Fruit fly (Drosophila melanogaster) whole organism: Measurements from ENCODE around the gene Obp19a.

Experiments
- CG8478 ChIP-seq: fragments of >200 bp; optimal IDR thresholded peaks from 2 replicates; lab custom pipeline; 2018; ENCODE audit warnings: inconsistent platforms
- Dll ChIP-seq: fragments of >200 bp; optimal IDR thresholded peaks from 2 replicates; lab custom pipeline; 2017
- EcR ChIP-seq, 2 experiments: fragments of >200 bp; optimal IDR thresholded peaks; 2 replicates each; lab custom pipeline; 2017; ENCODE audit warnings: missing biosample characterization in 2 of 2, missing genetic modification characterization in 2 of 2, missing genetic modification reagents in 2 of 2
- pan ChIP-seq: fragments of >200 bp; optimal IDR thresholded peaks from 2 replicates; lab custom pipeline; 2017
- psq ChIP-seq: fragments of >200 bp; optimal IDR thresholded peaks from 2 replicates; lab custom pipeline; 2017
- usp ChIP-seq: fragments of >200 bp; optimal IDR thresholded peaks from 2 replicates; lab custom pipeline; 2017; ENCODE audit warnings: missing biosample characterization, missing genetic modification characterization, mixed read lengths

The Obp19a gene

DNA sequence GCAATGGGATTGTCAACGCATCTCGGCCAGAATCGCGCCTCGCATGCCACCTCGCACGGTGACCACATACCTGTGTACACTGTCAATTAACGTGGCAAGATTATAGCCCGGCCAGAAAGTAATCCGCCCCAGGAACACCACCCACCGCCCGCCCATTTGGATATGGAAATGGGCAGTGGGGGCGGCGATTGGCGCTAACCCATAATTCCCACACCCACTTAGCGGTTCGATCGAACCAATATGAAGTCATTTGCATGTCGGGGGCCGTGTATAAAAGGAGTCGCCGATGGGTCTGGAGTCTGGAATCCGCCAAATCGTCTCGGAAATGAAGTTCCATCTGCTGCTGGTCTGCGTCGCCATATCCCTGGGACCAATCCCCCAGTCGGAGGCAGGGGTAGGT, at the start of gene Obp19a:
Gene Obp19a (plus strand): TSS at position 301 of the 400 bp plus-strand sequence.
- TF ChIP-seq EcR (GFP tag; optimal IDR thresholded peaks at IDR 0.05; lab: Kevin White, UChicago): no peak
- no peak for TF ChIP-seq pan (lab: Kevin White, UChicago)
- no peak for TF ChIP-seq psq (lab: Kevin White, UChicago)
- no peak for TF ChIP-seq CG8478 (lab: Kevin White, UChicago)
- TF ChIP-seq Dll (lab: Kevin White, UChicago): no peak
- TF ChIP-seq usp: no peak

dm6 chrX:20376422-20376821, 39.1 kb upstream of the Obp19a start, which contains the start of gene CG12679:
Gene CG12679 (minus strand): TSS chrX:20376522.
- no peak for TF ChIP-seq usp
- TF ChIP-seq psq (lab: Kevin White, UChicago): no peak

- TF ChIP-seq psq (lab: Kevin White, UChicago): no peak
- TF ChIP-seq pan (lab: Kevin White, UChicago): no peak
- no peak for TF ChIP-seq CG8478 (lab: Kevin White, UChicago)
- TF ChIP-seq usp: no peak
- no peak for TF ChIP-seq Dll (lab: Kevin White, UChicago)
- no peak for TF ChIP-seq EcR (GFP tag; optimal IDR thresholded peaks at IDR 0.05; lab: Kevin White, UChicago)
Measured at dm6 chrX:20385865-20386264, 29.7 kb upstream of the Obp19a start.

dm6 chrX:20389633-20390032, 25.9 kb upstream of the Obp19a start:
- no peak for TF ChIP-seq usp
- no peak for TF ChIP-seq Dll (lab: Kevin White, UChicago)
- no peak for TF ChIP-seq psq (lab: Kevin White, UChicago)
- no peak for TF ChIP-seq pan (lab: Kevin White, UChicago)
- no peak for TF ChIP-seq CG8478 (lab: Kevin White, UChicago)
- no peak for TF ChIP-seq EcR (GFP tag; optimal IDR thresholded peaks at IDR 0.05; lab: Kevin White, UChicago)

DNA sequence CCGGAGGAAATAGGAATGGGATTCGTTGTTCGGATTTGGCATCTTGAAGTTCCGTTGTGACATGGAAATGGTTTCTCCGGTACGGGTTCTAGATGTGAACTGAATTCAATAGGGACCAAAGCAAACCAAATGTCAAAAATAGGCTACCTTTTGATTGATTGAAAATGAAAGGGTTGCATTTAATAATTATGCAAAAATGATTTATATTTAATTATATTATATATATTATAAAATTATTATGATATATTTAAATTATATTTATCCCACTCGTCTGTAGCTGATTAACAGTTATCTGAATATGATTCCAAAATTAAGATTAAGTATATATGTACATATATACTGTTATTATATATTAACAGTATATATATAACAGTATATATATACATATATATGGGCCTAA, 24.8 kb upstream of the Obp19a start, which contains the start of gene jb:
Gene jb (minus strand): TSS at position 101 of the 400 bp plus-strand sequence.
- TF ChIP-seq Dll (lab: Kevin White, UChicago) (no peak), psq (lab: Kevin White, UChicago) (no peak), usp (no peak), CG8478 (lab: Kevin White, UChicago) (no peak), pan (lab: Kevin White, UChicago) (no peak), EcR (GFP tag; optimal IDR thresholded peaks at IDR 0.05; lab: Kevin White, UChicago) (no peak)

dm6 chrX:20391230-20391629, 24.3 kb upstream of the Obp19a start:
- TF ChIP-seq Dll (lab: Kevin White, UChicago): no peak
- no peak for TF ChIP-seq EcR (GFP tag; optimal IDR thresholded peaks at IDR 0.05; lab: Kevin White, UChicago)
- no peak for TF ChIP-seq pan (lab: Kevin White, UChicago)
- no peak for TF ChIP-seq usp
- no peak for TF ChIP-seq CG8478 (lab: Kevin White, UChicago)
- TF ChIP-seq psq (lab: Kevin White, UChicago): no peak

DNA sequence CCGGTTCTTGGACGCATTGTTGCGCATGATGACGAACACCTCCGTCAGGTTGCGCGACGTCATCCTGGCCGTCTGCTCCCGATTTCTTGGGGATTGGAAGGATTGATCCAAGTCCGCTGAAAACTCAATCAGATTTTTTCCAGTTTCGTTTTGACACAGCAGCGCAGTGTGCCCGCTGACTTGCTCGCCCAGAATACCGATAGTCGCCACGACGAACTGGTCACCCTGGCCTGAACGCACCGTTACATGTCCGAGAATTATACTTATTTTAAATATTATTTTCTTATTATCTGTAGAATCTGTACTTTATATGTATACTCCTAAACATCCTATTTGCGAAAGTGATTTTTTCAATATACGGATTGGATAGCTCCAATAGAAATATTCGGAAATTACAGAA, 22.0 kb upstream of the Obp19a start, which contains the start of gene Syx16:
Gene Syx16 (minus strand): TSS at position 172 of the 400 bp plus-strand sequence.
- TF ChIP-seq psq (lab: Kevin White, UChicago) (no peak), EcR (GFP tag; optimal IDR thresholded peaks at IDR 0.05; lab: Kevin White, UChicago) (no peak)

dm6 chrX:20394066-20394913, 21.3 kb upstream of the Obp19a start, which contains the start of gene HERC2:
Gene HERC2 (plus strand): TSS chrX:20394395.
- TF ChIP-seq Dll (lab: Kevin White, UChicago): no peak
- no peak for TF ChIP-seq CG8478 (lab: Kevin White, UChicago)
- no peak for TF ChIP-seq pan (lab: Kevin White, UChicago)
- TF ChIP-seq usp: no peak
- no peak for TF ChIP-seq EcR (GFP tag; optimal IDR thresholded peaks at IDR 0.05; lab: Kevin White, UChicago)
- TF ChIP-seq psq (lab: Kevin White, UChicago): no peak

DNA sequence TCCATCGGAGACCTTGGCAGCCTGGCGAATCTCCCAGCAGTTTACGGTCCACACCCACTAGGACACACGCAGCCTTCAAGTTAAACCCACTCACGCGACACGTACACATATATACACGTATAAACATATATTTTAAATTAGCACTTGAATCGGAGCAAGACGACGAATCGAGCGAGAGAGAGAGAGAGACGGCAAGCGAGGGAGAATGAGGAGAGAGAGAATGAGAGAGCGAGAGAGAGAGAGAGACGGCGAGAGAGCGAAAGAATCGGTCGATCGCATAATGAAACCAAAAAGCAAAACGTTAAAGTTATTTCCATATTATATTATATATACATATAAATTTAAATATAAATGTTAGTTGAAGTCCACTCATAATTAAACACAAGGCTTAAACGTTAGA, 3.9 kb upstream of the Obp19a start:
- TF ChIP-seq pan (lab: Kevin White, UChicago): no peak
- peak; percentile 42 for TF ChIP-seq CG8478 (lab: Kevin White, UChicago)
- TF ChIP-seq Dll (lab: Kevin White, UChicago): no peak

DNA sequence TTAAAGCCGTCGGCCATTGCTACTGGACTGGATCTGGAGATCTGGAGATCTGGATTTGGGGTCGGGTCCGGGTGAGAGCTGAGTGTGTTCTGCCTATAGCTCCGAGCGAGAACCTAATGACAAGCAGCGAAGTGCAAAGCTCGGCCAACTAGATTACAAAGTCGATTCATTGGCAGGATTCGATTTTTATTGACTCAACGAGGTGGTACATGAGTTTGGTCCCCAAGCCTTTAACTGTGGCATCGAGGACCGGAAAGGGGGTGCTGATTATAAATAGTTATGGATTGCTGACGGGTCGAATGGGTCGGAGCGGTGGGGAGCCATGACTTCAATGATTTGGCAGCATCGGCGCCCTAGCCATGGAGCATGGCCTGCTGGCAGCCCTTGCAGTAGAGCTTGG, 2.1 kb upstream of the Obp19a start, which contains the start of gene CG15459:
Gene CG15459 (minus strand): TSS at position 101 of the 400 bp plus-strand sequence.
- no peak for TF ChIP-seq Dll (lab: Kevin White, UChicago)

DNA sequence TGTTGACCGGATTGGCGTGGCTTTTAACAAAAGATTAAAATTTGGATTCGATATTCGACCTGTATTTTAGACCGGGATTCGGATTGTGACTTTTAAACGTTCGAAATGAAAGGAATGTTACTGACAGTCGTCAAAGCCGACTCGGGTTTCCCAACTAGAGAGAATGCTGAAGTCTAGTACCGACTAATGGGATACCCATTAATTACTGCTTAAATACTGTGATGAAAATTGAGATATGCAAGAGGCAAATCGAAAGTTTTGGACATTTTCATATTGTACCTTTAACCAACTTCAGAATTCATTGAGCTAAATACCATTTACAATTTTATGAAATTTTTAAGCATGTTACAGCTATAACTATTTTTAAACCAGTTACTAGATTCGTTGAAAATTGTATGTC, 1.4 kb upstream of the Obp19a start, which contains the start of gene CG15458:
Gene CG15458 (minus strand): TSS at position 101 of the 400 bp plus-strand sequence.
- TF ChIP-seq Dll (lab: Kevin White, UChicago): no peak
- TF ChIP-seq CG8478 (lab: Kevin White, UChicago): no peak

- no peak for TF ChIP-seq Dll (lab: Kevin White, UChicago)
- TF ChIP-seq CG8478 (lab: Kevin White, UChicago): no peak
- no peak for TF ChIP-seq pan (lab: Kevin White, UChicago)
- no peak for TF ChIP-seq psq (lab: Kevin White, UChicago)
- no peak for TF ChIP-seq usp
- TF ChIP-seq EcR (GFP tag; optimal IDR thresholded peaks at IDR 0.05; lab: Kevin White, UChicago): no peak
Measured at dm6 chrX:20416433-20416832, 889 bp downstream of the Obp19a start, which contains the start of gene Obp19b. Gene Obp19b (plus strand): TSS chrX:20416733.
